Worm (Caenorhabditis elegans): ENCODE measurements around the gene pho-4.
A peak's percentile ranks its signal among the peaks of the same experiment; 100 is the strongest.

Gene pho-4

ce11 chrII:5202930-5203329 is 35.3 kb downstream of the pho-4 start, which contains the start of gene ampd-1:
Gene ampd-1, plus strand, starts transcription at chrII:5203322.
- TF ChIP-seq F39B2.1 (GFP tag; IDR thresholded peaks at IDR 0.05) (no peak), cebp-1 (GFP tag; IDR thresholded peaks at IDR 0.05) (peak; percentile 44; the same call in 1 of the 2 replicates), cebp-1 (tag; optimal IDR thresholded peaks at IDR 0.05) (peak; percentile 64), nhr-80 (tag; optimal IDR thresholded peaks at IDR 0.05) (peak; percentile 47), pha-4 (tag; optimal IDR thresholded peaks at IDR 0.05) (no peak), F33H1.4 (GFP tag; IDR thresholded peaks at IDR 0.05) (no peak), madf-8 (GFP tag; conservative IDR thresholded peaks at IDR 0.05) (no peak)

ce11 chrII:5201922-5202562 is 36.2 kb downstream of the pho-4 start:
- no peak for TF ChIP-seq lin-35 (GFP tag; optimal IDR thresholded peaks at IDR 0.05)
- peak; percentile 85 for TF ChIP-seq ztf-22 (GFP tag; optimal IDR thresholded peaks at IDR 0.05)
- no peak for TF ChIP-seq cebp-1 (GFP tag; IDR thresholded peaks at IDR 0.05)
- TF ChIP-seq cebp-1 (tag; optimal IDR thresholded peaks at IDR 0.05): peak; percentile 48
- no peak for TF ChIP-seq mxl-1 (tag; optimal IDR thresholded peaks at IDR 0.05)
- peak; percentile 4 for TF ChIP-seq gei-17 (GFP tag; optimal IDR thresholded peaks at IDR 0.05)
- TF ChIP-seq nhr-90 (tag; optimal IDR thresholded peaks at IDR 0.05): peak; percentile 57
- peak; percentile 56 for TF ChIP-seq lin-40 (tag; optimal IDR thresholded peaks at IDR 0.05)
- TF ChIP-seq tlf-1 (GFP tag; optimal IDR thresholded peaks at IDR 0.05): peak; percentile 15
- TF ChIP-seq Y53G8AR.9 (GFP tag; conservative IDR thresholded peaks at IDR 0.05): 0 out of 2 replicates have a peak, but pooled peaks have one; percentile 25
- TF ChIP-seq atf-7 (tag; optimal IDR thresholded peaks at IDR 0.05): peak; percentile 84
- no peak for TF ChIP-seq hsf-1 (GFP tag; IDR thresholded peaks at IDR 0.05)
- peak; percentile 45; the same call in 1 of the 2 replicates for TF ChIP-seq B0336.3 (GFP tag; IDR thresholded peaks at IDR 0.05)
- no peak for TF ChIP-seq F37B4.10 (GFP tag; IDR thresholded peaks at IDR 0.05)
- no peak for TF ChIP-seq snpc-4 (GFP tag; optimal IDR thresholded peaks at IDR 0.05)
- TF ChIP-seq snpc-4 (tag; optimal IDR thresholded peaks at IDR 0.05): peak in 1 of 4 experiments; percentile 23
- TF ChIP-seq xnd-1 (tag; optimal IDR thresholded peaks at IDR 0.05): no peak
- peak; percentile 40 for TF ChIP-seq tbp1 (GFP tag; optimal IDR thresholded peaks at IDR 0.05)
- no peak for TF ChIP-seq ama-1 (optimal IDR thresholded peaks at IDR 0.05)
- no peak for TF ChIP-seq ama-1 (GFP tag; optimal IDR thresholded peaks at IDR 0.05)
- TF ChIP-seq tbx-9 (tag; optimal IDR thresholded peaks at IDR 0.05; ENCODE audit: borderline replicate concordance): no peak
- TF ChIP-seq let-607 (tag; optimal IDR thresholded peaks at IDR 0.05): peak; percentile 21 to 73
- TF ChIP-seq ets-4 (GFP tag; optimal IDR thresholded peaks at IDR 0.05): peak; percentile 39
- peak; percentile 64 for TF ChIP-seq chd-7 (tag; optimal IDR thresholded peaks at IDR 0.05)
- TF ChIP-seq akir-1 (GFP tag; optimal IDR thresholded peaks at IDR 0.05): no peak
- no peak for TF ChIP-seq sdz-38 (tag; optimal IDR thresholded peaks at IDR 0.05)
- TF ChIP-seq egl-18 (GFP tag; IDR thresholded peaks at IDR 0.05): no peak
- TF ChIP-seq madf-10 (tag; optimal IDR thresholded peaks at IDR 0.05): peak; percentile 42
- peak; percentile 63 for TF ChIP-seq unc-62 (GFP tag; optimal IDR thresholded peaks at IDR 0.05)
- peak; percentile 96 for TF ChIP-seq nhr-80 (tag; optimal IDR thresholded peaks at IDR 0.05)
- TF ChIP-seq ceh-91 (GFP tag; IDR thresholded peaks at IDR 0.05): no peak
- TF ChIP-seq attf-3 (GFP tag; conservative IDR thresholded peaks at IDR 0.05): no peak

- TF ChIP-seq dox-1 (GFP tag; IDR thresholded peaks at IDR 0.05): no peak
- no peak for TF ChIP-seq ceh-100 (GFP tag; IDR thresholded peaks at IDR 0.05)
- no peak for TF ChIP-seq B0261.1 (tag; optimal IDR thresholded peaks at IDR 0.05)
- peak; percentile 39; the same call in 1 of the 2 replicates for TF ChIP-seq hmg-1.2 (GFP tag; IDR thresholded peaks at IDR 0.05)
- TF ChIP-seq K11D2.4 (GFP tag; IDR thresholded peaks at IDR 0.05): no peak
- peak; percentile 0 for TF ChIP-seq ZK185.1 (tag; optimal IDR thresholded peaks at IDR 0.05; ENCODE audit: poor library complexity, severe bottlenecking)
- TF ChIP-seq attf-5 (GFP tag; optimal IDR thresholded peaks at IDR 0.05): peak; percentile 12
- TF ChIP-seq lsl-1 (GFP tag; optimal IDR thresholded peaks at IDR 0.05): no peak
These were observed 37.2 kb downstream of the pho-4 start for ce11 chrII:5200987-5201582.
